Worm (Caenorhabditis elegans): ENCODE results near the gene pqn-32.

pqn-32 gene

ce11 chrII:13145204-13145603 is 37.4 kb downstream of the pqn-32 start, which contains the start of gene mltn-1:
TSS of gene mltn-1 (minus strand) at chrII:13145225.
- TF ChIP-seq unc-55 (GFP tag; optimal IDR thresholded peaks at IDR 0.05) (no peak), nhr-21 (tag; optimal IDR thresholded peaks at IDR 0.05) (peak; percentile 83)

ce11 chrII:13148247-13148646 is 40.4 kb downstream of the pqn-32 start:
- TF ChIP-seq nhr-21 (tag; optimal IDR thresholded peaks at IDR 0.05) (peak; percentile 56), unc-55 (GFP tag; optimal IDR thresholded peaks at IDR 0.05) (no peak), ZK546.5 (tag; optimal IDR thresholded peaks at IDR 0.05) (no peak), sem-4 (tag; optimal IDR thresholded peaks at IDR 0.05) (no peak), blmp-1 (tag; optimal IDR thresholded peaks at IDR 0.05; ENCODE audit: insufficient read depth) (peak; percentile 29), ceh-16 (tag; optimal IDR thresholded peaks at IDR 0.05) (no peak)

ce11 chrII:13149965-13150364 is 42.1 kb downstream of the pqn-32 start:
- TF ChIP-seq lin-13 (GFP tag; optimal IDR thresholded peaks at IDR 0.05) (no peak), nhr-21 (tag; optimal IDR thresholded peaks at IDR 0.05) (peak; percentile 55), ztf-11 (tag; optimal IDR thresholded peaks at IDR 0.05) (no peak), sma-9 (GFP tag; optimal IDR thresholded peaks at IDR 0.05) (peak; percentile 65), sma-9 (tag; optimal IDR thresholded peaks at IDR 0.05) (no peak), unc-39 (tag; optimal IDR thresholded peaks at IDR 0.05) (no peak), blmp-1 (tag; optimal IDR thresholded peaks at IDR 0.05; ENCODE audit: insufficient read depth) (peak; percentile 73), snpc-4 (tag; optimal IDR thresholded peaks at IDR 0.05) (no peak), zag-1 (tag; optimal IDR thresholded peaks at IDR 0.05) (no peak), nhr-11 (tag; optimal IDR thresholded peaks at IDR 0.05) (no peak), nhr-77 (tag; optimal IDR thresholded peaks at IDR 0.05) (no peak), sma-3 (GFP tag; optimal IDR thresholded peaks at IDR 0.05) (peak; percentile 5)

- TF ChIP-seq mbf-1 (tag; optimal IDR thresholded peaks at IDR 0.05) (no peak), ama-1 (optimal IDR thresholded peaks at IDR 0.05) (no peak), sma-9 (GFP tag; optimal IDR thresholded peaks at IDR 0.05) (no peak), sma-9 (tag; optimal IDR thresholded peaks at IDR 0.05) (no peak), lsy-2 (tag; optimal IDR thresholded peaks at IDR 0.05) (no peak), ztf-1 (GFP tag; conservative IDR thresholded peaks at IDR 0.05) (no peak), C34F6.9 (tag; optimal IDR thresholded peaks at IDR 0.05) (no peak), F13H6.1 (tag; optimal IDR thresholded peaks at IDR 0.05) (no peak), nhr-11 (tag; optimal IDR thresholded peaks at IDR 0.05) (no peak), nhr-10 (tag; optimal IDR thresholded peaks at IDR 0.05) (no peak), nhr-12 (tag; optimal IDR thresholded peaks at IDR 0.05) (no peak), skn-1 (tag; optimal IDR thresholded peaks at IDR 0.05) (no peak), snpc-4 (tag; optimal IDR thresholded peaks at IDR 0.05) (no peak), dmd-4 (tag; optimal IDR thresholded peaks at IDR 0.05) (no peak), Y55F3AM.14 (GFP tag; optimal IDR thresholded peaks at IDR 0.05) (no peak)
These were observed 44.6 kb downstream of the pqn-32 start for ce11 chrII:13152409-13152808.

ce11 chrII:13153299-13153698 is 45.5 kb downstream of the pqn-32 start, which contains the start of gene spe-18:
TSS of gene spe-18 (minus strand) at chrII:13153399.
- no peak for TF ChIP-seq nhr-10 (tag; optimal IDR thresholded peaks at IDR 0.05)
- TF ChIP-seq lin-39 (tag; optimal IDR thresholded peaks at IDR 0.05): no peak
- TF ChIP-seq ztf-11 (tag; optimal IDR thresholded peaks at IDR 0.05): no peak

DNA sequence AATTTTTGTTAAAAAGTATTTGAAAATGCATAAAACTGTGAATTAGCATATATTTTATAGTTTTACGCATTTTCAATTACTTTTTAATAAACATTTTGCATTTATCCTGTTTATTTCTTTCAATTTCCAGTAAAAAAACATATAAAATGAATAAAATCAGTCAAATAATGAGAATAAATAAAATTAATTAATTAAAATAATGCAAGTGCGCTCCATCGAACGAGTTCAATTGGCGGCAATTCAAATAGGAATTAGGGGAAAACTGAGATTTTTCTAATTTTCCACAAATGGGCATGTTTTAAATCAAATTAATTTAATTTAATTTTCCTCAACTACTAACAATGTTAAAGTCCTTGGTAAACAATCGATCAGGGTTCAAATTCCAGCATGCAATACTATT is 48.3 kb downstream of the pqn-32 start:
- TF ChIP-seq ztf-4 (tag; optimal IDR thresholded peaks at IDR 0.05) (no peak), lsy-2 (tag; optimal IDR thresholded peaks at IDR 0.05) (no peak), mdl-1 (tag; optimal IDR thresholded peaks at IDR 0.05) (no peak), ceh-82 (tag; optimal IDR thresholded peaks at IDR 0.05) (no peak), ztf-11 (tag; optimal IDR thresholded peaks at IDR 0.05) (no peak), nhr-77 (tag; optimal IDR thresholded peaks at IDR 0.05) (no peak), crh-2 (tag; optimal IDR thresholded peaks at IDR 0.05) (no peak), blmp-1 (tag; optimal IDR thresholded peaks at IDR 0.05; ENCODE audit: insufficient read depth) (no peak), nhr-10 (tag; optimal IDR thresholded peaks at IDR 0.05) (no peak), F13H6.1 (tag; optimal IDR thresholded peaks at IDR 0.05) (no peak), nhr-11 (tag; optimal IDR thresholded peaks at IDR 0.05) (no peak)

All from whole organism, L2 larva.